Worm (Caenorhabditis elegans): Measurements from ENCODE around the gene sumv-2.
A peak's percentile ranks its signal among the peaks of the same experiment; 100 is the strongest.

sumv-2 gene

ce11 chrV:4628517-4628930 is 11.2 kb downstream of the sumv-2 start, which contains the start of gene pmt-2 (continued):
- TF ChIP-seq ZK546.5 (tag; optimal IDR thresholded peaks at IDR 0.05) (no peak), nhr-77 (tag; optimal IDR thresholded peaks at IDR 0.05) (no peak), snpc-4 (tag; optimal IDR thresholded peaks at IDR 0.05) (no peak), skn-1 (tag; optimal IDR thresholded peaks at IDR 0.05) (no peak), aly-2 (tag; optimal IDR thresholded peaks at IDR 0.05) (no peak), unc-62 (GFP tag; optimal IDR thresholded peaks at IDR 0.05) (no peak), nhr-76 (tag; optimal IDR thresholded peaks at IDR 0.05) (no peak), pqm-1 (tag; optimal IDR thresholded peaks at IDR 0.05) (no peak), mdl-1 (tag; optimal IDR thresholded peaks at IDR 0.05) (no peak), egl-5 (tag; optimal IDR thresholded peaks at IDR 0.05) (no peak), ceh-9 (tag; optimal IDR thresholded peaks at IDR 0.05) (no peak), fkh-10 (GFP tag; optimal IDR thresholded peaks at IDR 0.05) (no peak)

ce11 chrV:4630267-4630666 is 12.9 kb downstream of the sumv-2 start:
- TF ChIP-seq pqm-1 (tag; optimal IDR thresholded peaks at IDR 0.05) (peak; percentile 48), R02D3.7 (tag; optimal IDR thresholded peaks at IDR 0.05) (peak; percentile 21), skn-1 (tag; optimal IDR thresholded peaks at IDR 0.05) (no peak), sea-2 (GFP tag; optimal IDR thresholded peaks at IDR 0.05) (no peak), elt-2 (tag; optimal IDR thresholded peaks at IDR 0.05) (peak; percentile 77), elt-3 (tag; optimal IDR thresholded peaks at IDR 0.05) (peak in 2 of 3 experiments; percentile 89 to 96), nhr-25 (tag; optimal IDR thresholded peaks at IDR 0.05) (peak; percentile 10), nhr-43 (tag; optimal IDR thresholded peaks at IDR 0.05; ENCODE audit: poor library complexity, severe bottlenecking) (peak; percentile 15)

- TF ChIP-seq fos-1 (tag; optimal IDR thresholded peaks at IDR 0.05) (no peak), hmg-11 (tag; optimal IDR thresholded peaks at IDR 0.05) (no peak), elt-2 (tag; optimal IDR thresholded peaks at IDR 0.05) (no peak), pqm-1 (tag; optimal IDR thresholded peaks at IDR 0.05) (no peak), ceh-16 (tag; optimal IDR thresholded peaks at IDR 0.05) (no peak), daf-12 (tag; optimal IDR thresholded peaks at IDR 0.05) (no peak), ceh-9 (tag; optimal IDR thresholded peaks at IDR 0.05) (no peak)
Observed at ce11 chrV:4637153-4637552, 19.8 kb downstream of the sumv-2 start.

- TF ChIP-seq elt-2 (tag; optimal IDR thresholded peaks at IDR 0.05) = peak; percentile 60
- TF ChIP-seq ceh-28 (tag; optimal IDR thresholded peaks at IDR 0.05) = peak; percentile 45
- no peak for TF ChIP-seq snpc-4 (tag; optimal IDR thresholded peaks at IDR 0.05)
- peak; percentile 14 for TF ChIP-seq pha-4 (tag; optimal IDR thresholded peaks at IDR 0.05)
- no peak for TF ChIP-seq fkh-2 (tag; optimal IDR thresholded peaks at IDR 0.05)
Observed at ce11 chrV:4640501-4641150, 23.3 kb downstream of the sumv-2 start.

ce11 chrV:4642691-4643090 is 25.3 kb downstream of the sumv-2 start, which contains the start of gene soc-1:
TSS of gene soc-1 (plus strand) at chrV:4642952.
- no peak for TF ChIP-seq mdl-1 (tag; optimal IDR thresholded peaks at IDR 0.05)
- TF ChIP-seq unc-62 (GFP tag; optimal IDR thresholded peaks at IDR 0.05) = no peak
- TF ChIP-seq ztf-4 (tag; optimal IDR thresholded peaks at IDR 0.05) = no peak
- TF ChIP-seq snpc-4 (tag; optimal IDR thresholded peaks at IDR 0.05) = no peak

ce11 chrV:4647279-4647819 is 30.0 kb downstream of the sumv-2 start:
- TF ChIP-seq elt-1 (tag; optimal IDR thresholded peaks at IDR 0.05) (no peak), nhr-12 (tag; optimal IDR thresholded peaks at IDR 0.05) (no peak), lin-39 (tag; optimal IDR thresholded peaks at IDR 0.05) (no peak), nhr-43 (tag; optimal IDR thresholded peaks at IDR 0.05; ENCODE audit: poor library complexity, severe bottlenecking) (peak; percentile 79), mml-1 (tag; optimal IDR thresholded peaks at IDR 0.05) (no peak), nhr-25 (tag; optimal IDR thresholded peaks at IDR 0.05) (peak; percentile 23), ama-1 (optimal IDR thresholded peaks at IDR 0.05) (peak; percentile 79), elt-3 (tag; optimal IDR thresholded peaks at IDR 0.05) (peak in 1 of 3 experiments; percentile 74)
